Fruit fly (Drosophila melanogaster) whole organism, embryonic: Measurements from ENCODE around the gene CG12546.

Experiments used
- CG10274 ChIP-seq: fragments of 200-800 bp; sonication (Bioruptor generic); optimal IDR thresholded peaks from 3 replicates; lab custom pipeline; 2017; ENCODE audit warnings: missing biosample characterization, mild to moderate bottlenecking, missing genetic modification characterization
- CG10979 ChIP-seq: fragments of 200-800 bp; sonication (Bioruptor generic); optimal IDR thresholded peaks from 2 replicates; lab custom pipeline; 2018; ENCODE audit warnings: missing biosample characterization, mild to moderate bottlenecking, missing genetic modification characterization, moderate library complexity
- CG11504 ChIP-seq: fragments of 200-800 bp; sonication (Bioruptor generic); optimal IDR thresholded peaks from 3 replicates; lab custom pipeline; 2019; ENCODE audit warnings: missing biosample characterization, mild to moderate bottlenecking, missing genetic modification characterization, moderate library complexity
- CG1529 ChIP-seq: fragments of 200-800 bp; sonication (Bioruptor generic); optimal IDR thresholded peaks from 3 replicates; lab custom pipeline; 2018; ENCODE audit warnings: missing biosample characterization, missing genetic modification characterization
- CG15696 ChIP-seq: fragments of 200-800 bp; sonication (Bioruptor generic); optimal IDR thresholded peaks from 2 replicates; lab custom pipeline; 2019; ENCODE audit warnings: missing biosample characterization, mild to moderate bottlenecking, missing genetic modification characterization, moderate library complexity
- CG16863 ChIP-seq: fragments of 200-800 bp; sonication (Bioruptor generic); optimal IDR thresholded peaks from 3 replicates; lab custom pipeline; 2016; ENCODE audit warnings: missing biosample characterization, missing genetic modification characterization
- CG17912 ChIP-seq: fragments of 200-800 bp; sonication (Bioruptor generic); optimal IDR thresholded peaks from 2 replicates; lab custom pipeline; 2018; ENCODE audit warnings: missing biosample characterization, mild to moderate bottlenecking, missing genetic modification characterization
- CG18011 ChIP-seq: fragments of 200-800 bp; sonication (Bioruptor generic); optimal IDR thresholded peaks from 2 replicates; lab custom pipeline; 2017; ENCODE audit warnings: missing biosample characterization, missing genetic modification characterization, mild to moderate bottlenecking, moderate library complexity, missing genotype
- CG18764 ChIP-seq: fragments of 200-800 bp; sonication (Bioruptor generic); optimal IDR thresholded peaks from 3 replicates; lab custom pipeline; 2016; ENCODE audit warnings: missing biosample characterization, missing genetic modification characterization
- CG2889 ChIP-seq: fragments of 200-800 bp; sonication (Bioruptor generic); IDR thresholded peaks from 3 replicates; pipeline ENCODE4 v1.3.6; 2022; ENCODE audit warnings: missing biosample characterization, missing genetic modification characterization
- CG31365 ChIP-seq: fragments of 200-800 bp; sonication (Bioruptor generic); optimal IDR thresholded peaks from 2 replicates; lab custom pipeline; 2018; ENCODE audit warnings: missing biosample characterization, mild to moderate bottlenecking, missing genetic modification characterization
- CG32767 ChIP-seq: fragments of 200-800 bp; sonication (Bioruptor generic); IDR thresholded peaks from 2 replicates; pipeline ENCODE4 v1.3.6; 2022; ENCODE audit warnings: missing biosample characterization, missing genetic modification characterization
- CG33557 ChIP-seq: fragments of 200-800 bp; sonication (Bioruptor generic); optimal IDR thresholded peaks from 2 replicates; lab custom pipeline; 2019; ENCODE audit warnings: missing biosample characterization, mild to moderate bottlenecking, missing genetic modification characterization, moderate library complexity
- CG34422 ChIP-seq: fragments of 200-800 bp; sonication (Bioruptor generic); IDR thresholded peaks from 3 replicates; pipeline ENCODE4 v1.3.6; 2022; ENCODE audit warnings: missing biosample characterization, missing genetic modification characterization
- CG4282 ChIP-seq: fragments of 200-800 bp; sonication (Bioruptor generic); optimal IDR thresholded peaks from 2 replicates; lab custom pipeline; 2016; ENCODE audit warnings: missing biosample characterization, missing genetic modification characterization
- CG6813 ChIP-seq: fragments of 200-800 bp; sonication (Bioruptor generic); optimal IDR thresholded peaks from 2 replicates; lab custom pipeline; 2017; ENCODE audit warnings: missing biosample characterization, missing genetic modification characterization, mild to moderate bottlenecking, moderate library complexity, missing genetic modification reagents
- CG9797 ChIP-seq: fragments of 200-800 bp; sonication (Bioruptor generic); optimal IDR thresholded peaks from 3 replicates; lab custom pipeline; 2018; ENCODE audit warnings: missing biosample characterization, mild to moderate bottlenecking, missing genetic modification characterization
- CG9817 ChIP-seq: fragments of 200-800 bp; sonication (Bioruptor generic); optimal IDR thresholded peaks from 2 replicates; lab custom pipeline; 2018; ENCODE audit warnings: missing biosample characterization, mild to moderate bottlenecking, missing genetic modification characterization, moderate library complexity
- CG9876 ChIP-seq: fragments of 200-800 bp; sonication (Bioruptor generic); optimal IDR thresholded peaks from 2 replicates; lab custom pipeline; 2016; ENCODE audit warnings: missing biosample characterization, missing genetic modification characterization
- Camta ChIP-seq: fragments of 200-800 bp; sonication (Bioruptor generic); optimal IDR thresholded peaks from 2 replicates; lab custom pipeline; 2016; ENCODE audit warnings: missing biosample characterization, missing genetic modification characterization
- Dip2 ChIP-seq: fragments of 200-800 bp; sonication (Bioruptor generic); IDR thresholded peaks from 2 replicates; pipeline ENCODE4 v1.3.6; 2022; ENCODE audit warnings: missing biosample characterization, missing genetic modification characterization
- Dip3 ChIP-seq: fragments of 200-800 bp; sonication (Bioruptor generic); optimal IDR thresholded peaks from 3 replicates; lab custom pipeline; 2016; ENCODE audit warnings: missing biosample characterization, missing genetic modification characterization
- E2f1 ChIP-seq: fragments of 200-800 bp; sonication (Bioruptor generic); IDR thresholded peaks from 2 replicates; pipeline ENCODE4 v1.3.6; 2022; ENCODE audit warnings: missing biosample characterization, missing genetic modification characterization
- Elba2 ChIP-seq: fragments of 200-800 bp; sonication (Bioruptor generic); optimal IDR thresholded peaks from 3 replicates; lab custom pipeline; 2016; ENCODE audit warnings: missing biosample characterization, missing genetic modification characterization
- HLHmδ ChIP-seq: fragments of 200-800 bp; sonication (Bioruptor generic); optimal IDR thresholded peaks from 2 replicates; lab custom pipeline; 2018; ENCODE audit warnings: missing biosample characterization, mild to moderate bottlenecking, missing genetic modification characterization, moderate library complexity
- HmgZ ChIP-seq: fragments of 200-800 bp; sonication (Bioruptor generic); optimal IDR thresholded peaks from 2 replicates; lab custom pipeline; 2018; ENCODE audit warnings: missing biosample characterization, mild to moderate bottlenecking, missing genetic modification characterization
- Lim3 ChIP-seq: fragments of 200-800 bp; sonication (Bioruptor generic); IDR thresholded peaks from 2 replicates; pipeline ENCODE4 v1.3.6; 2022; ENCODE audit warnings: missing biosample characterization, missing genetic modification characterization
- NFAT ChIP-seq: fragments of 200-800 bp; sonication (Bioruptor generic); IDR thresholded peaks from 2 replicates; pipeline ENCODE4 v1.3.6; 2022; ENCODE audit warnings: missing biosample characterization, missing genetic modification characterization
- NfI ChIP-seq: fragments of 200-800 bp; sonication (Bioruptor generic); optimal IDR thresholded peaks from 3 replicates; lab custom pipeline; 2018; ENCODE audit warnings: missing biosample characterization, mild to moderate bottlenecking, missing genetic modification characterization, moderate library complexity
- PHDP ChIP-seq: fragments of 200-800 bp; sonication (Bioruptor generic); optimal IDR thresholded peaks from 3 replicates; lab custom pipeline; 2018; ENCODE audit warnings: missing biosample characterization, mild to moderate bottlenecking, missing genetic modification characterization, moderate library complexity
- Pdp1 ChIP-seq, 2 experiments: fragments of 200-800 bp; sonication (Bioruptor generic); optimal IDR thresholded peaks; 3 replicates each; lab custom pipeline; 2016; ENCODE audit warnings: missing biosample characterization in 2 of 2, missing genetic modification characterization in 2 of 2, mild to moderate bottlenecking in 1 of 2, moderate library complexity in 1 of 2
- ap ChIP-seq: fragments of 200-800 bp; sonication (Bioruptor generic); IDR thresholded peaks from 2 replicates; pipeline ENCODE4 v1.3.6; 2022; ENCODE audit warnings: missing biosample characterization, missing genetic modification characterization
- bsh ChIP-seq, 2 experiments: fragments of 200-800 bp; sonication (Bioruptor generic); optimal IDR thresholded peaks; 2 replicates each; lab custom pipeline; 2017 to 2018; ENCODE audit warnings: mild to moderate bottlenecking in 2 of 2, missing biosample characterization in 2 of 2, missing genetic modification characterization in 2 of 2, moderate library complexity in 1 of 2
- cad ChIP-seq: fragments of >200 bp; optimal IDR thresholded peaks from 2 replicates; lab custom pipeline; 2017; ENCODE audit warnings: missing biosample characterization, missing genetic modification characterization
- danr ChIP-seq: fragments of 200-800 bp; sonication (Bioruptor generic); IDR thresholded peaks from 2 replicates; pipeline ENCODE4 v1.3.6; 2022; ENCODE audit warnings: missing biosample characterization, missing genetic modification characterization
- disco-r ChIP-seq: fragments of 200-800 bp; sonication (Bioruptor generic); optimal IDR thresholded peaks from 2 replicates; lab custom pipeline; 2016; ENCODE audit warnings: missing biosample characterization, missing genetic modification characterization
- emc ChIP-seq: fragments of 200-800 bp; sonication (Bioruptor generic); optimal IDR thresholded peaks from 2 replicates; lab custom pipeline; 2016; ENCODE audit warnings: missing biosample characterization, missing genetic modification characterization
- ems ChIP-seq: fragments of 200-800 bp; sonication (Bioruptor generic); optimal IDR thresholded peaks from 3 replicates; lab custom pipeline; 2016; ENCODE audit warnings: missing biosample characterization, missing genetic modification characterization
- eve ChIP-seq, 2 experiments: fragments of >200 bp; optimal IDR thresholded peaks; 2 replicates each; lab custom pipeline; 2017; ENCODE audit warnings: missing biosample characterization in 2 of 2, missing genetic modification characterization in 2 of 2
- fd102C ChIP-seq: fragments of 200-800 bp; sonication (Bioruptor generic); optimal IDR thresholded peaks from 2 replicates; lab custom pipeline; 2018; ENCODE audit warnings: missing biosample characterization, mild to moderate bottlenecking, missing genetic modification characterization, moderate library complexity
- grau ChIP-seq: fragments of 200-800 bp; optimal IDR thresholded peaks from 3 replicates; lab custom pipeline; 2019; ENCODE audit warnings: missing biosample characterization, mild to moderate bottlenecking, missing genetic modification characterization, moderate library complexity
- hth ChIP-seq: fragments of >200 bp; optimal IDR thresholded peaks from 2 replicates; lab custom pipeline; 2017; ENCODE audit warnings: inconsistent platforms
- inv ChIP-seq: fragments of 200-800 bp; sonication (Bioruptor generic); IDR thresholded peaks from 2 replicates; pipeline ENCODE4 v1.3.6; 2022; ENCODE audit warnings: missing biosample characterization, missing genetic modification characterization; ENCODE audit not compliant: partially characterized antibody
- mld ChIP-seq: fragments of 200-800 bp; sonication (Bioruptor generic); IDR thresholded peaks from 3 replicates; pipeline ENCODE4 v1.3.6; 2022; ENCODE audit warnings: missing biosample characterization, missing genetic modification characterization; ENCODE audit not compliant: partially characterized antibody
- otp ChIP-seq: fragments of 200-800 bp; sonication (Bioruptor generic); IDR thresholded peaks from 3 replicates; pipeline ENCODE4, ENCODE4 v1.3.6; 2022; ENCODE audit warnings: missing biosample characterization, missing genetic modification characterization
- pan ChIP-seq, 4 experiments: fragments of >200 bp in 3 of 4; fragments of 200-800 bp in 1 of 4; sonication (Bioruptor generic) in 1 of 4; optimal IDR thresholded peaks in 3 of 4; IDR thresholded peaks in 1 of 4; 2 replicates each; pipeline versions ENCODE4 v1.3.6 to Lab custom; 2017 to 2022; ENCODE audit warnings: missing biosample characterization in 2 of 4, missing genetic modification characterization in 2 of 4, mixed read lengths in 1 of 4
- sens-2 ChIP-seq: fragments of 200-800 bp; sonication (Bioruptor generic); IDR thresholded peaks from 2 replicates; pipeline ENCODE4 v1.3.6; 2022; ENCODE audit warnings: missing biosample characterization, missing genetic modification characterization
- sim ChIP-seq: fragments of 200-800 bp; sonication (Bioruptor generic); IDR thresholded peaks from 2 replicates; pipeline ENCODE4 v1.3.6; 2022; ENCODE audit warnings: missing biosample characterization, missing genetic modification characterization
- sima ChIP-seq: fragments of 200-800 bp; sonication (Bioruptor generic); optimal IDR thresholded peaks from 2 replicates; lab custom pipeline; 2016; ENCODE audit warnings: missing biosample characterization, missing genetic modification characterization

CG12546 gene

dm6 chr3L:22717137-22717767, 23.6 kb upstream of the CG12546 start, which contains the start of the genes ArfGAP3 and CG32452 (continued):
- TF ChIP-seq emc (GFP tag; lab: Kevin White, UChicago) (peak; percentile 15), mld (no peak), HLHmδ (GFP tag; lab: Kevin White, UChicago) (peak; percentile 56), CG11504 (no peak), danr (GFP tag; lab: Robert Waterston, UW) (0 out of 2 replicates have a peak, but pooled peaks have one; percentile 27), cad (GFP tag; lab: Kevin White, UChicago) (no peak), CG17912 (GFP tag; lab: Kevin White, UChicago) (peak; percentile 67), sens-2 (no peak), Dip2 (GFP tag; lab: Robert Waterston, UW) (no peak), CG6813 (peak; percentile 35), HmgZ (tag; lab: Kevin White, UChicago) (peak; percentile 58), sima (GFP tag; lab: Kevin White, UChicago) (no peak), bsh (GFP tag; optimal IDR thresholded peaks at IDR 0.05; lab: Kevin White, UChicago) (peak in 1 of 2 experiments; percentile 64), ems (GFP tag; lab: Kevin White, UChicago) (peak; percentile 35), PHDP (peak; percentile 66), fd102C (GFP tag; lab: Kevin White, UChicago) (no peak), CG16863 (no peak), CG15696 (peak; percentile 73), NFAT (peak; percentile 72), sim (GFP tag; lab: Robert Waterston, UW) (no peak), otp (no peak), Camta (GFP tag; lab: Kevin White, UChicago) (peak; percentile 69), Lim3 (GFP tag; lab: Robert Waterston, UW) (no peak), CG4282 (no peak), CG1529 (peak; percentile 29), CG9876 (GFP tag; lab: Kevin White, UChicago) (peak; percentile 7), NfI (GFP tag; lab: Kevin White, UChicago) (peak; percentile 67), CG10979 (tag; lab: Kevin White, UChicago) (peak; percentile 62), CG9817 (peak; percentile 75), grau (tag; lab: Kevin White, UChicago) (peak; percentile 74), CG33557 (GFP tag; lab: Kevin White, UChicago) (peak; percentile 61), CG2889 (GFP tag; lab: Robert Waterston, UW) (0 out of 3 replicates have a peak, but pooled peaks have one; percentile 37), disco-r (GFP tag; lab: Kevin White, UChicago) (no peak), CG31365 (tag; lab: Kevin White, UChicago) (no peak), Pdp1 (GFP tag; optimal IDR thresholded peaks at IDR 0.05; lab: Kevin White, UChicago) (peak; percentile 51 to 67), CG18764 (GFP tag; lab: Kevin White, UChicago) (peak; percentile 59), Dip3 (peak; percentile 57), E2f1 (GFP tag; lab: Robert Waterston, UW) (peak; percentile 31; the same call in 1 of the 2 replicates), CG9797 (peak; percentile 22), CG18011 (peak; percentile 95), Elba2 (GFP tag; lab: Kevin White, UChicago) (no peak), CG10274 (GFP tag; lab: Kevin White, UChicago) (no peak), CG34422 (peak; percentile 47; the same call in 2 of the 3 replicates), eve (GFP tag; optimal IDR thresholded peaks at IDR 0.05; lab: Kevin White, UChicago) (no peak), CG32767 (GFP tag; lab: Robert Waterston, UW) (peak; percentile 66; the same call in 1 of the 2 replicates), ap (GFP tag; lab: Robert Waterston, UW) (peak; percentile 44), hth (lab: Kevin White, UChicago) (no peak), inv (GFP tag; lab: Robert Waterston, UW) (peak; percentile 47), pan (optimal IDR thresholded peaks at IDR 0.05; lab: Kevin White, UChicago) (no peak), pan (GFP tag; optimal IDR thresholded peaks at IDR 0.05 in 1 of 2, IDR thresholded peaks at IDR 0.05 in 1 of 2) (peak in 1 of 2 experiments; percentile 79)
